Fruit fly (Drosophila melanogaster) whole organism, pupa: ENCODE data around the gene CG8924.

Experiments used
- CG12605 ChIP-seq: fragments of 200-800 bp; sonication (Bioruptor generic); IDR thresholded peaks from 2 replicates; pipeline ENCODE4 v1.3.6; 2022; ENCODE audit warnings: missing biosample characterization, missing genetic modification characterization
- CG13204 ChIP-seq: fragments of 200-800 bp; sonication (Bioruptor generic); optimal IDR thresholded peaks from 2 replicates; lab custom pipeline; 2018; ENCODE audit warnings: missing biosample characterization, mild to moderate bottlenecking, missing genetic modification characterization, moderate library complexity
- CG14655 ChIP-seq: fragments of 200-800 bp; sonication (Bioruptor generic); optimal IDR thresholded peaks from 3 replicates; lab custom pipeline; 2017; ENCODE audit warnings: mild to moderate bottlenecking, missing biosample characterization, missing genetic modification reagents, missing genetic modification characterization
- CG15710 ChIP-seq: fragments of 200-800 bp; sonication (Bioruptor generic); optimal IDR thresholded peaks from 2 replicates; lab custom pipeline; 2018; ENCODE audit warnings: missing biosample characterization, mild to moderate bottlenecking, missing genetic modification characterization, moderate library complexity
- CG34367 ChIP-seq: fragments of 200-800 bp; sonication (Bioruptor generic); optimal IDR thresholded peaks from 2 replicates; lab custom pipeline; 2018; ENCODE audit warnings: missing biosample characterization, mild to moderate bottlenecking, missing genetic modification characterization

DNA sequence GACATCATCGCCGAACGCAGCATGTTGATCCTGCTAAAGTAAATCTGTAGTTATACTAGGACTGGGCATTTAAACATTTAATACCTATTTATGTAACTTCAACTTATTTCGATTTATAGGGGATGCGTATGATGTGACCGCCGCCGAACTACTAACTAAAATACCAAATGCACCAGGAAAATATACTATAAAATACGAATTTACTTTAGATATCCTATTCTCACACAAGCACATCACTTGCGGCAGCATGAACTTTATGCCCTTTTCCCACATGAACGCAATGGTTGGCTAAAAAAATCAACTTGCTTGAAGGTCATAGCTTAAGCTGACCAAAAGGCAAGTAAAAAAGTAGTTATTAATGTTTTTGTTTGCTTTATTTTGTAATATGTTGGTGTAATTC lies 45.8 kb downstream of the CG8924 start, which contains the start of gene ND-20:
- TF ChIP-seq CG14655 (GFP tag; lab: Kevin White, UChicago) (no peak), CG12605 (no peak), CG34367 (no peak), CG15710 (tag; lab: Kevin White, UChicago) (peak; percentile 9), CG13204 (GFP tag; lab: Kevin White, UChicago) (no peak)
